Worm (Caenorhabditis elegans) whole organism, L2 larva: ENCODE data around the gene dpf-4.

ENCODE experiments used
- C34F6.9 ChIP-seq: fragments of 150-350 bp; optimal IDR thresholded peaks from 2 replicates; lab custom pipeline; 2014; ENCODE audit warnings: missing biosample characterization, missing genetic modification characterization
- ZK546.5 ChIP-seq: sonication (generic microtip); optimal IDR thresholded peaks from 2 replicates; lab custom pipeline; 2017; ENCODE audit warnings: missing biosample characterization, missing genetic modification characterization
- alr-1 ChIP-seq: fragments of 150-350 bp; optimal IDR thresholded peaks from 2 replicates; lab custom pipeline; 2014; ENCODE audit warnings: missing biosample characterization, missing genetic modification characterization
- egl-27 ChIP-seq: sonication (generic microtip); optimal IDR thresholded peaks from 3 replicates; lab custom pipeline; 2017; ENCODE audit warnings: missing biosample characterization, missing genetic modification reagents, missing genetic modification characterization
- elt-3 ChIP-seq: sonication (generic microtip); optimal IDR thresholded peaks from 2 replicates; lab custom pipeline; 2017; ENCODE audit warnings: missing biosample characterization, missing genetic modification characterization
- nhr-21 ChIP-seq: fragments of 150-350 bp; optimal IDR thresholded peaks from 2 replicates; lab custom pipeline; 2014; ENCODE audit warnings: missing biosample characterization, missing genetic modification characterization

- no peak for TF ChIP-seq egl-27 (tag; lab: Kevin White, UChicago)
- TF ChIP-seq elt-3 (tag; lab: Kevin White, UChicago) = no peak
- TF ChIP-seq C34F6.9 = no peak
- no peak for TF ChIP-seq ZK546.5 (tag; lab: Kevin White, UChicago)
- peak; percentile 52 for TF ChIP-seq nhr-21
- TF ChIP-seq alr-1 (tag; lab: Kevin White, UChicago) = no peak
Measured at ce11 chrIII:5835163-5835871, 23.8 kb upstream of the dpf-4 start.
